Worm (Caenorhabditis elegans) whole organism, L3 larva: ENCODE results near the gene lgc-34.

Source experiments
- R02D3.7 ChIP-seq: fragments of 150-350 bp; optimal IDR thresholded peaks from 2 replicates; lab custom pipeline; 2014; ENCODE audit warnings: missing biosample characterization, missing genetic modification characterization
- aly-2 ChIP-seq: fragments of 150-350 bp; optimal IDR thresholded peaks from 2 replicates; lab custom pipeline; 2014; ENCODE audit warnings: missing biosample characterization, missing genetic modification characterization
- ama-1 ChIP-seq: fragments of 150-350 bp; optimal IDR thresholded peaks from 2 replicates; lab custom pipeline; 2018
- ceh-16 ChIP-seq: sonication (generic microtip); optimal IDR thresholded peaks from 2 replicates; lab custom pipeline; 2017; ENCODE audit warnings: missing biosample characterization, missing genetic modification characterization
- ceh-28 ChIP-seq: fragments of 150-350 bp; optimal IDR thresholded peaks from 2 replicates; lab custom pipeline; 2014; ENCODE audit warnings: missing biosample characterization, missing genetic modification reagents, missing genetic modification characterization
- ceh-82 ChIP-seq: fragments of 150-350 bp; optimal IDR thresholded peaks from 2 replicates; lab custom pipeline; 2014; ENCODE audit warnings: missing biosample characterization, missing genetic modification characterization
- daf-12 ChIP-seq: fragments of 150-350 bp; optimal IDR thresholded peaks from 2 replicates; lab custom pipeline; 2014; ENCODE audit warnings: missing biosample characterization, missing genetic modification reagents, missing genetic modification characterization
- egl-27 ChIP-seq: sonication (generic microtip); optimal IDR thresholded peaks from 4 replicates; lab custom pipeline; 2017; ENCODE audit warnings: missing biosample characterization, missing genetic modification reagents, missing genetic modification characterization
- elt-1 ChIP-seq: fragments of 150-350 bp; optimal IDR thresholded peaks from 2 replicates; lab custom pipeline; 2014; ENCODE audit warnings: missing biosample characterization, missing genetic modification characterization
- elt-2 ChIP-seq: sonication (generic microtip); optimal IDR thresholded peaks from 2 replicates; lab custom pipeline; 2016; ENCODE audit warnings: missing genetic modification reagents, mild to moderate bottlenecking, missing genetic modification characterization, missing compliant biosample characterization
- elt-3 ChIP-seq, 3 experiments: fragments of 150-350 bp in 1 of 3; sonication (generic microtip) in 2 of 3; optimal IDR thresholded peaks; 2 replicates in 2 of 3; 4 replicates in 1 of 3; lab custom pipeline; 2014 to 2017; ENCODE audit warnings: missing biosample characterization in 3 of 3, missing genetic modification characterization in 3 of 3
- fkh-10 ChIP-seq: sonication (generic microtip); optimal IDR thresholded peaks from 2 replicates; lab custom pipeline; 2017; ENCODE audit warnings: missing biosample characterization, missing genetic modification reagents, missing genetic modification characterization
- hmg-11 ChIP-seq: sonication (generic microtip); optimal IDR thresholded peaks from 2 replicates; lab custom pipeline; 2016; ENCODE audit warnings: missing genetic modification characterization, missing compliant biosample characterization
- jun-1 ChIP-seq: fragments of 150-350 bp; optimal IDR thresholded peaks from 2 replicates; lab custom pipeline; 2014; ENCODE audit warnings: missing biosample characterization, missing genetic modification reagents, missing genetic modification characterization
- lin-15B ChIP-seq: fragments of 150-350 bp; optimal IDR thresholded peaks from 2 replicates; lab custom pipeline; 2014; ENCODE audit warnings: missing biosample characterization, missing genetic modification characterization
- lsy-12 ChIP-seq: sonication (generic microtip); optimal IDR thresholded peaks from 2 replicates; lab custom pipeline; 2016; ENCODE audit warnings: mild to moderate bottlenecking, missing genetic modification characterization, missing compliant biosample characterization
- mdl-1 ChIP-seq: fragments of 150-350 bp; optimal IDR thresholded peaks from 2 replicates; lab custom pipeline; 2014; ENCODE audit warnings: missing biosample characterization, missing genetic modification characterization
- mml-1 ChIP-seq: fragments of 150-350 bp; sonication (generic microtip); optimal IDR thresholded peaks from 3 replicates; lab custom pipeline; 2014; ENCODE audit warnings: missing biosample characterization, missing genetic modification characterization
- nfya-1 ChIP-seq: sonication (generic microtip); optimal IDR thresholded peaks from 2 replicates; lab custom pipeline; 2017; ENCODE audit warnings: missing genetic modification characterization, mild to moderate bottlenecking, missing compliant biosample characterization, antibody characterized with exemption, moderate library complexity; ENCODE audit not compliant: insufficient read depth
- nhr-12 ChIP-seq: fragments of 150-350 bp; optimal IDR thresholded peaks from 2 replicates; lab custom pipeline; 2014; ENCODE audit warnings: missing biosample characterization, missing genetic modification characterization
- nhr-23 ChIP-seq: fragments of 150-350 bp; optimal IDR thresholded peaks from 2 replicates; lab custom pipeline; 2014; ENCODE audit warnings: missing biosample characterization, missing genetic modification reagents, missing genetic modification characterization
- nhr-25 ChIP-seq: sonication (generic microtip); optimal IDR thresholded peaks from 2 replicates; lab custom pipeline; 2017; ENCODE audit warnings: missing biosample characterization, missing genetic modification characterization
- nhr-28 ChIP-seq: fragments of 150-350 bp; optimal IDR thresholded peaks from 2 replicates; lab custom pipeline; 2014; ENCODE audit warnings: missing biosample characterization, missing genetic modification characterization
- nhr-43 ChIP-seq: sonication (generic microtip); optimal IDR thresholded peaks from 2 replicates; lab custom pipeline; 2016; ENCODE audit warnings: mild to moderate bottlenecking, missing genetic modification characterization, missing compliant biosample characterization; ENCODE audit not compliant: poor library complexity, severe bottlenecking
- nhr-77 ChIP-seq: fragments of 150-350 bp; optimal IDR thresholded peaks from 2 replicates; lab custom pipeline; 2014; ENCODE audit warnings: missing biosample characterization, missing genetic modification characterization
- pha-4 ChIP-seq: fragments of 150-350 bp; optimal IDR thresholded peaks from 2 replicates; lab custom pipeline; 2014; ENCODE audit warnings: missing biosample characterization, missing genetic modification reagents, missing genetic modification characterization
- pqm-1 ChIP-seq: fragments of 150-350 bp; optimal IDR thresholded peaks from 2 replicates; lab custom pipeline; 2017; ENCODE audit warnings: missing biosample characterization, missing genetic modification characterization, inconsistent platforms
- sea-2 ChIP-seq: fragments of 150-350 bp; sonication (generic microtip); optimal IDR thresholded peaks from 4 replicates; lab custom pipeline; 2014; ENCODE audit warnings: missing biosample characterization, missing genetic modification reagents, missing genetic modification characterization
- skn-1 ChIP-seq: fragments of 150-350 bp; optimal IDR thresholded peaks from 2 replicates; lab custom pipeline; 2014; ENCODE audit warnings: missing biosample characterization, missing genetic modification characterization
- snpc-4 ChIP-seq: fragments of 150-350 bp; optimal IDR thresholded peaks from 2 replicates; lab custom pipeline; 2014; ENCODE audit warnings: missing biosample characterization, missing genetic modification characterization
- tbx-2 ChIP-seq: sonication (generic microtip); optimal IDR thresholded peaks from 2 replicates; lab custom pipeline; 2016; ENCODE audit warnings: mild to moderate bottlenecking, missing genetic modification characterization, missing compliant biosample characterization
- unc-39 ChIP-seq: sonication (generic microtip); optimal IDR thresholded peaks from 4 replicates; lab custom pipeline; 2017; ENCODE audit warnings: missing biosample characterization, missing genetic modification characterization
- unc-62 ChIP-seq: fragments of 150-350 bp; sonication (generic microtip); optimal IDR thresholded peaks from 4 replicates; lab custom pipeline; 2014; ENCODE audit warnings: missing biosample characterization, missing genetic modification reagents, missing genetic modification characterization
- zag-1 ChIP-seq: fragments of 150-350 bp; optimal IDR thresholded peaks from 2 replicates; lab custom pipeline; 2014; ENCODE audit warnings: missing biosample characterization, missing genetic modification characterization
- ztf-4 ChIP-seq: fragments of 150-350 bp; optimal IDR thresholded peaks from 2 replicates; lab custom pipeline; 2014; ENCODE audit warnings: missing biosample characterization, missing genetic modification characterization

Gene lgc-34

DNA sequence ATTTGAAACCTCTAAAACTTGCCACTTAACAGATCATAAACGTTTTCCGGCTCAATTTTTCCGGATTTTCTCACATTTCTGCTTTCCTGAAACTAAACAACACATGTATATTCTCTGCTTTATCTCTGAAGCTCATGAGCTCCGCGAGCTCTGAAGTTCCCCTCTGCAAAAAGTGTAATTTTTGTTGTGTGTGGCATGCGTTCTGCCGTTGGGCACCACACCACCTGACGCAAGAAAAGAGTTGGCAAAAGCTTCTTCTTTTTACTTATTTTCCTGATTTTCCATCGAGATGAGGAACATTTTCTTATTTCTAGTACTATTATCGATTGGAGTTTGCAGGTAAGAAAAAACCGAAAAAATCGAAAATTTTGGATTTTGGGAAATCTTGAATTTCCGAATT lies at the start of gene lgc-34:
TSS of gene lgc-34 (plus strand) at position 200 of the 400 bp plus-strand sequence.
- TF ChIP-seq fkh-10 (GFP tag; lab: Kevin White, UChicago), result no peak
- TF ChIP-seq ceh-82 (tag; lab: Kevin White, UChicago), result no peak
- TF ChIP-seq ceh-28, result no peak
- no peak for TF ChIP-seq elt-2 (tag; lab: Kevin White, UChicago)
- TF ChIP-seq tbx-2, result no peak
- TF ChIP-seq mdl-1 (tag; lab: Kevin White, UChicago), result no peak
- TF ChIP-seq hmg-11 (tag; lab: Kevin White, UChicago), result no peak
- TF ChIP-seq nhr-23, result no peak
- no peak for TF ChIP-seq daf-12
- no peak for TF ChIP-seq skn-1
- no peak for TF ChIP-seq nhr-12 (tag; lab: Kevin White, UChicago)
- no peak for TF ChIP-seq elt-1

DNA sequence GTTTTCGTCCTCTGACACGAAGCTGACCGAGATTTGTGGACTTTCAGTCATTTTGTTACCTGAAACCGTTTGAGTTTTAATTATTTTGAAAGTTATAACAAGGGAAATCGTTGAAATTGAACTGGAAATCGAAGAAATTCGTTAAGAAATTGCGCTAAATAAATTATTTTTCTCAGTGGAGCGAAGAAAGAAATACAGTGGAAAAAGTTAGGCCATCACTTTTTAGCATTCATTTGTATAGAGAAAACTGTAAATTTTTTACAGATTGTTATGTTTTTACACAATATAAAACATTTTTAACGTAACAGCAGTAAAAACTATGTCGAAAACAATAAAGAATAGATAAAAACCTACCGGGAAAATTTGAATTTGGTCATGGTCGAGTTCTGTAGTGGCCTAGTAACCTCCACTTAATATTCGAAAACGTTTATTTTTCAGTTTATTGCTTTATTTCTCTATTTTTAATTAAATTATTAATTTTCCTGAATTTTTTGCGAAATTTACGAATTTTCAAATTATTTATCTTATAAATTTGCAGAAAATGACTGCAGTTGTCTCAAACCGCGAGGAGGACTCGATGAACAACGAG lies 42.0 kb upstream of the lgc-34 start, which contains the start of the genes gldi-1 and prp-21:
TSS of gene gldi-1 (minus strand) at position 51 of the 589 bp plus-strand sequence.
TSS of gene prp-21 (plus strand) at position 539 of the 589 bp plus-strand sequence.
- peak; percentile 80 for TF ChIP-seq lin-15B (tag; lab: Kevin White, UChicago)
- peak; percentile 56 for TF ChIP-seq pha-4 (tag; lab: Kevin White, UChicago)
- TF ChIP-seq snpc-4 (tag; lab: Kevin White, UChicago), result peak; percentile 13
- TF ChIP-seq sea-2 (GFP tag; lab: Kevin White, UChicago), result no peak
- TF ChIP-seq daf-12, result no peak
- TF ChIP-seq, all 47 proteins: peak for 3

DNA sequence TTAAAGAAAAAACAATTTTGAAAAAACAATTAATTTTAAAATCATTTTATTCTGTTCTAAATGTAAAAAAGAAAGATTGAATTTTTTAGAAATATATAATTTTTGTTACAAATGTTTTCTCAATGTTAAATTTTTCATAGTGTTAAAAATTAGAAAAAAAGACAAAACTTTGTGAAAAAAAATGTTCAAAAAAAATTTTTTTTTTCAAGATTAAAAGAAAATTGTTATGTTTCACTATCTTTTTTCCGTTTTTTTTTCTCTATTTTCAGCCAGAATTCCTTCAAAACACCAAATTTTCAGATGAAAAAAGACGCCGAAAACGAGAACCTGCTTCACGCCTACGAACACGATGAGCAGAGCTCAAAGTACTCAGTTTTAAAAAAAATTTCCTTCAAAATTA lies 31.2 kb upstream of the lgc-34 start, which contains the start of gene sms-5:
TSS of gene sms-5 (plus strand) at position 301 of the 400 bp plus-strand sequence.
- no peak for TF ChIP-seq sea-2 (GFP tag; lab: Kevin White, UChicago)
- no peak for TF ChIP-seq unc-39 (tag; lab: Kevin White, UChicago)
- no peak for TF ChIP-seq ztf-4 (tag; lab: Kevin White, UChicago)
- no peak for TF ChIP-seq pqm-1
- TF ChIP-seq snpc-4 (tag; lab: Kevin White, UChicago), result no peak
- TF ChIP-seq mdl-1 (tag; lab: Kevin White, UChicago), result no peak
- no peak for TF ChIP-seq jun-1 (tag; lab: Kevin White, UChicago)
- TF ChIP-seq nhr-43 (tag; lab: Kevin White, UChicago), result no peak
- no peak for TF ChIP-seq nhr-28 (tag; lab: Kevin White, UChicago)
- no peak for TF ChIP-seq lsy-12
- TF ChIP-seq nhr-77 (tag; lab: Kevin White, UChicago), result no peak
- TF ChIP-seq ceh-16 (tag; lab: Kevin White, UChicago), result no peak
- TF ChIP-seq egl-27 (tag; lab: Kevin White, UChicago), result no peak
- TF ChIP-seq ceh-82 (tag; lab: Kevin White, UChicago), result no peak
- TF ChIP-seq nfya-1 (tag; lab: Kevin White, UChicago), result no peak
- no peak for TF ChIP-seq mml-1 (tag; lab: Kevin White, UChicago)
- TF ChIP-seq R02D3.7 (tag; lab: Kevin White, UChicago), result no peak
- TF ChIP-seq ama-1 (lab: Kevin White, UChicago), result no peak

DNA sequence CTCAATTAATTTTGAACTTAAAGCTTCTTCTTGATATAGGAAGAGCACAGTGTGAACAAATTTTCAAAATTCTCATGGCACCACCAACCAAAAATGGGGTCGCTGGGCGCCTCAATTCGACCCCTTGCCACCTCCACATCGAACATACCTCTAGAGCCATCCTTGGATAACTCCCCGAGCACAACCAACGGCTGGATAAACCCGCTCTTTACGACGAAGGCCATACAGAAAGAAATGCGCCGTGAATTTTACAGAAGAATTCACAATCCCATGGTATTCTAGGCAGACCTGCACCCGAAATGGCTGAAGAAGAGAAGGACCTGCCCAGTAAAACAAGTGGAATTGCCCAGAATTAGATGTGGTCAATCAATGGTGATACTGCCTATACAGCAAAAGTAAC lies 23.7 kb upstream of the lgc-34 start:
- TF ChIP-seq unc-39 (tag; lab: Kevin White, UChicago) (no peak), elt-3 (tag; optimal IDR thresholded peaks at IDR 0.05; lab: Kevin White, UChicago) (no peak), nhr-25 (no peak), egl-27 (tag; lab: Kevin White, UChicago) (no peak), aly-2 (tag; lab: Kevin White, UChicago) (no peak), ceh-28 (no peak), daf-12 (no peak), mml-1 (tag; lab: Kevin White, UChicago) (no peak), unc-62 (GFP tag; lab: Kevin White, UChicago) (no peak), sea-2 (GFP tag; lab: Kevin White, UChicago) (no peak), pha-4 (tag; lab: Kevin White, UChicago) (no peak), fkh-10 (GFP tag; lab: Kevin White, UChicago) (no peak), nhr-77 (tag; lab: Kevin White, UChicago) (no peak), ztf-4 (tag; lab: Kevin White, UChicago) (no peak), tbx-2 (no peak), nfya-1 (tag; lab: Kevin White, UChicago) (no peak), zag-1 (tag; lab: Kevin White, UChicago) (no peak)
